Worm (Caenorhabditis elegans) whole organism, early embryonic: Measurements from ENCODE around the gene T07D3.2.
"Not testable (repeated sequence)": the region's sequence is repeated elsewhere in the genome, so short reads cannot be mapped to it uniquely, and the experiment has no call there.

ENCODE experiments used
- hmbx-1 ChIP-seq: sonication (generic microtip); optimal IDR thresholded peaks from 2 replicates; lab custom pipeline; 2016; ENCODE audit warnings: mild to moderate bottlenecking, missing genetic modification characterization, missing compliant biosample characterization
- hmg-4 ChIP-seq: fragments of 200-800 bp; sonication (Bioruptor generic); optimal IDR thresholded peaks from 2 replicates; lab custom pipeline; 2018; ENCODE audit warnings: mild to moderate bottlenecking, missing genetic modification characterization, missing compliant biosample characterization
- hnd-1 ChIP-seq: sonication (generic microtip); optimal IDR thresholded peaks from 2 replicates; lab custom pipeline; 2016; ENCODE audit warnings: missing genetic modification characterization, missing compliant biosample characterization
- scrt-1 ChIP-seq: fragments of 200-800 bp; sonication (Bioruptor generic); IDR thresholded peaks from 2 replicates; pipeline ENCODE4 v1.3.6; 2022; ENCODE audit warnings: missing genetic modification characterization, missing compliant biosample characterization

DNA sequence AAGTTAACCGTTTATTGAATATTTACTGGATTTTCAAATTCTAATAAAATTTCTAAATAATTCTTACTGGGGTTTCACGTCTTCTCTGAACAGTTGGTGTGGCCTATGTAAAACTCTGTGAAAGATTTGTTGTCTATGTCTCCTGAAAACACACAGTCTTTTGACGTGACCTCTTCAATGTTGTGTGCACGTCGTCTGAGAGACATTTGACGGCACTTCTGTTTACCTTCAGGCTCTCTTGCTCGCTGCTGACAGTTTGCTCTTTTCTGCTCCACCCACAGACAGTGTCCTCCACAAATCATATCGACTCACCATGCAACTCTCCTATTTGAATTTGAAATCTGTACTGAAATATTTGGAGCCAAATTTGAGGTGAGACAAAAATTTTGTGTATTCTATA is 29.1 kb downstream of the T07D3.2 start, which contains the start of gene fbxc-34:
- not testable (repeated sequence) for TF ChIP-seq hmbx-1 (tag; lab: Kevin White, UChicago); scrt-1 (GFP tag; lab: Robert Waterston, UW); hmg-4 (GFP tag; lab: Kevin White, UChicago); hnd-1 (tag; lab: Kevin White, UChicago)
